Fruit fly (Drosophila melanogaster): ENCODE measurements around the gene CG8202.

Gene CG8202

DNA sequence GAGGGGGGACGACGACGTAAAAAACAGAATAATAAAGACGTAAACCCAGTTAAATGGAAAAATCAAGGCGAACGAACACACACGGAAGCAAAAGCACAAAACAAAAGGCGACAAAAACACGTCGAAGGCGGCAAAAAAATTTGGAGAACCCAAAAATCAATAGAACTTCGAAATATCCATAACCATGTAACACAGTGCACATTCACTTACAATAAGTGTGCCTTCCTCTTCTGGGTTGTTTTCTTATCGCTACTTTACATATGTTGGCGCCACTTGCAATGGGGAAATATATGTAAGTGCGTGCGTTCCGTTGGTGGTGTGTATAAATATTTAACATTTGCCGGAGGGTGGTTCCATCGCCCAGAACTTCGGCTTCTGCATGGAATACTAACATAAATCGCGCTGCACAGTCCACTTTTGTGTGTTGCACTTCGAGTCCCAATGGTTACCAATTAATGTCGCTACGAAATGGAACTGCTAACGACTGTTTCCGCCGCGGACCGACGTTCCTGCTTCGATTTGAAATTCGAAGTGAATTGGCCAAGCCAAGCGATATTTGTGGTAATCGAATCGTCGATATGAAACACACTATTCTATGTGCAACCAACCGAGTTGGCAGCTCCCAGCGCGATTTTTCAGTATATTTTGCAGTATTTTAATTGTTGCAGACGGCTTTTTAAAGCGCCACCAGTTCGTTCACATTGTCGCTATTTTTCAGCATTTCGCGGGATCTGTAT, 15.4 kb downstream of the CG8202 start, which contains the start of the genes CG9801 and Nasp (continued):
- TF ChIP-seq CG18599 (GFP tag; optimal IDR thresholded peaks at IDR 0.05) (peak; percentile 13), CG4424 (GFP tag; optimal IDR thresholded peaks at IDR 0.05) (peak; percentile 31), CG8944 (GFP tag; optimal IDR thresholded peaks at IDR 0.05) (peak; percentile 10), mld (GFP tag; IDR thresholded peaks at IDR 0.05; ENCODE audit: partially characterized antibody) (peak; percentile 63), CG6654 (GFP tag; optimal IDR thresholded peaks at IDR 0.05) (no peak), maf-S (GFP tag; optimal IDR thresholded peaks at IDR 0.05) (no peak), CG17359 (tag; optimal IDR thresholded peaks at IDR 0.05) (peak; percentile 18), bab2 (GFP tag; optimal IDR thresholded peaks at IDR 0.05) (no peak), Lhr (GFP tag; optimal IDR thresholded peaks at IDR 0.05) (peak; percentile 88), dmrt99B (tag; optimal IDR thresholded peaks at IDR 0.05) (peak; percentile 21), en (GFP tag; optimal IDR thresholded peaks at IDR 0.05) (no peak), CrebB (tag; optimal IDR thresholded peaks at IDR 0.05) (peak; percentile 48), jigr1 (GFP tag; IDR thresholded peaks at IDR 0.05) (no peak), CG8388 (GFP tag; optimal IDR thresholded peaks at IDR 0.05) (no peak), pita (GFP tag; optimal IDR thresholded peaks at IDR 0.05) (no peak), Neu2 (GFP tag; optimal IDR thresholded peaks at IDR 0.05; ENCODE audit: borderline replicate concordance) (no peak), pros (GFP tag; optimal IDR thresholded peaks at IDR 0.05) (peak; percentile 2), CG14441 (GFP tag; IDR thresholded peaks at IDR 0.05) (0 out of 2 replicates have a peak, but pooled peaks have one; percentile 21), CG9215 (GFP tag; IDR thresholded peaks at IDR 0.05) (0 out of 2 replicates have a peak, but pooled peaks have one; percentile 12), CG32767 (GFP tag; IDR thresholded peaks at IDR 0.05) (no peak), CG34422 (GFP tag; IDR thresholded peaks at IDR 0.05) (peak; percentile 56; the same call in 2 of the 3 replicates), CG6813 (GFP tag; optimal IDR thresholded peaks at IDR 0.05) (peak; percentile 4), CG8089 (GFP tag; optimal IDR thresholded peaks at IDR 0.05) (no peak), trh (GFP tag; optimal IDR thresholded peaks at IDR 0.05) (no peak), salm (tag; optimal IDR thresholded peaks at IDR 0.05) (no peak), Fer3 (tag; optimal IDR thresholded peaks at IDR 0.05) (no peak), CG9727 (GFP tag; optimal IDR thresholded peaks at IDR 0.05) (peak; percentile 1), Doc3 (GFP tag; IDR thresholded peaks at IDR 0.05; ENCODE audit: partially characterized antibody) (peak; percentile 49; the same call in 2 of the 3 replicates), Gsc (GFP tag; IDR thresholded peaks at IDR 0.05) (no peak), Xbp1 (GFP tag; optimal IDR thresholded peaks at IDR 0.05) (peak; percentile 27), stc (GFP tag; IDR thresholded peaks at IDR 0.05) (no peak), CG9876 (GFP tag; optimal IDR thresholded peaks at IDR 0.05) (peak; percentile 41), CG2889 (GFP tag; IDR thresholded peaks at IDR 0.05) (no peak), so (GFP tag; IDR thresholded peaks at IDR 0.05) (peak; percentile 48; the same call in 1 of the 3 replicates), CG15601 (tag; optimal IDR thresholded peaks at IDR 0.05) (peak; percentile 44), MESR4 (GFP tag; optimal IDR thresholded peaks at IDR 0.05) (peak; percentile 50), CG17385 (GFP tag; optimal IDR thresholded peaks at IDR 0.05) (peak; percentile 32), ftz-f1 (GFP tag; optimal IDR thresholded peaks at IDR 0.05) (no peak), CG13296 (GFP tag; optimal IDR thresholded peaks at IDR 0.05) (no peak), CG10209 (GFP tag; optimal IDR thresholded peaks at IDR 0.05) (peak; percentile 13), Sox102F (GFP tag; optimal IDR thresholded peaks at IDR 0.05) (no peak), al (GFP tag; IDR thresholded peaks at IDR 0.05) (no peak), phol (tag; optimal IDR thresholded peaks at IDR 0.05) (peak; percentile 42), Dp (GFP tag; optimal IDR thresholded peaks at IDR 0.05) (peak; percentile 82), Ptx1 (GFP tag; IDR thresholded peaks at IDR 0.05) (no peak), Meics (GFP tag; optimal IDR thresholded peaks at IDR 0.05) (no peak), Taf1 (GFP tag; IDR thresholded peaks at IDR 0.05) (no peak), yki (optimal IDR thresholded peaks at IDR 0.05) (no peak), CG8478 (optimal IDR thresholded peaks at IDR 0.05) (no peak), CG14965 (GFP tag; optimal IDR thresholded peaks at IDR 0.05; ENCODE audit: borderline replicate concordance) (no peak)

Measured in whole organism, embryonic.